Worm (Caenorhabditis elegans) whole organism, late embryonic: ENCODE results near the gene dylt-3.

Source experiments
- C08G9.2 ChIP-seq: sonication (generic microtip); optimal IDR thresholded peaks from 2 replicates; lab custom pipeline; 2016; ENCODE audit warnings: mild to moderate bottlenecking, missing genetic modification characterization, moderate library complexity, missing compliant biosample characterization
- C38D4.7 ChIP-seq: fragments of 200-800 bp; sonication (Bioruptor generic); optimal IDR thresholded peaks from 2 replicates; lab custom pipeline; 2018; ENCODE audit warnings: mild to moderate bottlenecking, missing genetic modification characterization, moderate library complexity, missing compliant biosample characterization
- F13H6.1 ChIP-seq: sonication (generic microtip); optimal IDR thresholded peaks from 2 replicates; lab custom pipeline; 2016; ENCODE audit warnings: missing genetic modification characterization, missing compliant biosample characterization
- K09A11.1 ChIP-seq: sonication (generic microtip); optimal IDR thresholded peaks from 2 replicates; lab custom pipeline; 2017; ENCODE audit warnings: antibody characterized with exemption, mild to moderate bottlenecking, missing genetic modification characterization, missing compliant biosample characterization; ENCODE audit not compliant: insufficient read depth
- T23F11.4 ChIP-seq: fragments of 200-800 bp; sonication (Bioruptor generic); optimal IDR thresholded peaks from 2 replicates; lab custom pipeline; 2018; ENCODE audit warnings: mild to moderate bottlenecking, missing genetic modification characterization, missing compliant biosample characterization
- Y22D7AL.16 ChIP-seq: sonication (generic microtip); optimal IDR thresholded peaks from 2 replicates; lab custom pipeline; 2016; ENCODE audit warnings: missing genetic modification characterization, missing compliant biosample characterization
- ahr-1 ChIP-seq: sonication (generic microtip); optimal IDR thresholded peaks from 2 replicates; lab custom pipeline; 2016; ENCODE audit warnings: missing genetic modification characterization, missing compliant biosample characterization
- ama-1 ChIP-seq: fragments of 150-350 bp; optimal IDR thresholded peaks from 2 replicates; lab custom pipeline; 2014
- ceh-14 ChIP-seq: sonication (generic microtip); optimal IDR thresholded peaks from 2 replicates; lab custom pipeline; 2016; ENCODE audit warnings: missing genotype, missing genetic modification characterization, missing compliant biosample characterization
- ceh-18 ChIP-seq: sonication (generic microtip); optimal IDR thresholded peaks from 2 replicates; lab custom pipeline; 2016; ENCODE audit warnings: missing genetic modification characterization, missing compliant biosample characterization
- ceh-2 ChIP-seq: sonication (generic microtip); optimal IDR thresholded peaks from 2 replicates; lab custom pipeline; 2016; ENCODE audit warnings: missing genotype, missing genetic modification characterization, missing compliant biosample characterization
- ceh-22 ChIP-seq: sonication (generic microtip); optimal IDR thresholded peaks from 2 replicates; lab custom pipeline; 2017; ENCODE audit warnings: missing biosample characterization, missing genetic modification characterization
- ceh-31 ChIP-seq: sonication (generic microtip); optimal IDR thresholded peaks from 2 replicates; lab custom pipeline; 2016; ENCODE audit warnings: missing genetic modification characterization, missing compliant biosample characterization
- ceh-45 ChIP-seq: fragments of 200-800 bp; sonication (Bioruptor generic); IDR thresholded peaks from 2 replicates; pipeline ENCODE4 v1.3.6; 2022; ENCODE audit warnings: missing genetic modification reagents, missing genetic modification characterization, missing compliant biosample characterization
- ceh-48 ChIP-seq: sonication (generic microtip); optimal IDR thresholded peaks from 2 replicates; lab custom pipeline; 2016; ENCODE audit warnings: missing genetic modification characterization, inconsistent platforms, missing compliant biosample characterization
- ceh-6 ChIP-seq: fragments of 200-800 bp; sonication (Bioruptor generic); optimal IDR thresholded peaks from 2 replicates; lab custom pipeline; 2018; ENCODE audit warnings: mild to moderate bottlenecking, missing genetic modification characterization, missing compliant biosample characterization
- ceh-9 ChIP-seq: sonication (generic microtip); optimal IDR thresholded peaks from 2 replicates; lab custom pipeline; 2016; ENCODE audit warnings: mild to moderate bottlenecking, missing genetic modification characterization, inconsistent platforms, missing compliant biosample characterization
- elt-2 ChIP-seq: sonication (generic microtip); optimal IDR thresholded peaks from 2 replicates; lab custom pipeline; 2016; ENCODE audit warnings: missing genetic modification reagents, missing genetic modification characterization, missing compliant biosample characterization
- elt-4 ChIP-seq: sonication (generic microtip); optimal IDR thresholded peaks from 2 replicates; lab custom pipeline; 2016; ENCODE audit warnings: missing genetic modification characterization, missing compliant biosample characterization
- ets-4 ChIP-seq: sonication (generic microtip); optimal IDR thresholded peaks from 2 replicates; lab custom pipeline; 2016; ENCODE audit warnings: missing genetic modification characterization, missing compliant biosample characterization
- eyg-1 ChIP-seq: sonication (generic microtip); optimal IDR thresholded peaks from 2 replicates; lab custom pipeline; 2016; ENCODE audit warnings: missing genotype, missing genetic modification characterization, missing compliant biosample characterization
- fkh-10 ChIP-seq: fragments of 150-350 bp; optimal IDR thresholded peaks from 2 replicates; lab custom pipeline; 2014; ENCODE audit warnings: missing biosample characterization, missing genetic modification reagents, missing genetic modification characterization
- gmeb-2 ChIP-seq: sonication (generic microtip); optimal IDR thresholded peaks from 2 replicates; lab custom pipeline; 2016; ENCODE audit warnings: missing genetic modification characterization, inconsistent platforms, missing compliant biosample characterization
- hlh-13 ChIP-seq: fragments of 200-800 bp; sonication (Bioruptor generic); optimal IDR thresholded peaks from 2 replicates; lab custom pipeline; 2018; ENCODE audit warnings: mild to moderate bottlenecking, missing genetic modification characterization, missing compliant biosample characterization
- hlh-15 ChIP-seq: sonication (generic microtip); optimal IDR thresholded peaks from 2 replicates; lab custom pipeline; 2016; ENCODE audit warnings: missing genetic modification characterization, missing compliant biosample characterization
- hlh-6 ChIP-seq: sonication (generic microtip); optimal IDR thresholded peaks from 2 replicates; lab custom pipeline; 2016; ENCODE audit warnings: missing genotype, missing genetic modification characterization, missing compliant biosample characterization
- lin-11 ChIP-seq: fragments of 200-800 bp; sonication (Bioruptor generic); optimal IDR thresholded peaks from 2 replicates; lab custom pipeline; 2018; ENCODE audit warnings: mild to moderate bottlenecking, missing genetic modification characterization, missing compliant biosample characterization
- mec-3 ChIP-seq: sonication (generic microtip); optimal IDR thresholded peaks from 2 replicates; lab custom pipeline; 2016; ENCODE audit warnings: borderline replicate concordance, missing genetic modification characterization, missing compliant biosample characterization
- nhr-232 ChIP-seq: sonication (generic microtip); optimal IDR thresholded peaks from 2 replicates; lab custom pipeline; 2016; ENCODE audit warnings: missing genetic modification characterization, missing compliant biosample characterization
- odd-2 ChIP-seq: sonication (generic microtip); optimal IDR thresholded peaks from 2 replicates; lab custom pipeline; 2017; ENCODE audit warnings: antibody characterized with exemption, mild to moderate bottlenecking, missing genetic modification characterization, missing compliant biosample characterization
- pag-3 ChIP-seq: sonication (generic microtip); optimal IDR thresholded peaks from 2 replicates; lab custom pipeline; 2016; ENCODE audit warnings: missing compliant biosample characterization, missing genetic modification characterization, borderline replicate concordance
- pat-9 ChIP-seq: fragments of 200-800 bp; sonication (Bioruptor generic); optimal IDR thresholded peaks from 2 replicates; lab custom pipeline; 2018; ENCODE audit warnings: mild to moderate bottlenecking, missing genetic modification characterization, moderate library complexity, missing compliant biosample characterization
- pax-1 ChIP-seq: fragments of 150-350 bp; optimal IDR thresholded peaks from 2 replicates; lab custom pipeline; 2014; ENCODE audit warnings: missing biosample characterization, missing genetic modification characterization
- pha-4 ChIP-seq: fragments of 150-350 bp; optimal IDR thresholded peaks from 2 replicates; lab custom pipeline; 2018; ENCODE audit warnings: missing biosample characterization, missing genetic modification reagents, missing genetic modification characterization
- pqm-1 ChIP-seq: sonication (generic microtip); optimal IDR thresholded peaks from 2 replicates; lab custom pipeline; 2016; ENCODE audit warnings: missing genetic modification characterization, missing compliant biosample characterization
- ref-2 ChIP-seq: sonication (generic microtip); optimal IDR thresholded peaks from 2 replicates; lab custom pipeline; 2016; ENCODE audit warnings: missing genetic modification characterization, missing compliant biosample characterization
- rnt-1 ChIP-seq: sonication (generic microtip); optimal IDR thresholded peaks from 2 replicates; lab custom pipeline; 2016; ENCODE audit warnings: missing genetic modification characterization, missing compliant biosample characterization
- sdc-2 ChIP-seq: sonication (generic microtip); optimal IDR thresholded peaks from 2 replicates; lab custom pipeline; 2016; ENCODE audit warnings: missing genotype, missing genetic modification characterization, missing compliant biosample characterization
- sox-4 ChIP-seq: sonication (generic microtip); optimal IDR thresholded peaks from 2 replicates; lab custom pipeline; 2017; ENCODE audit warnings: mild to moderate bottlenecking, missing genetic modification characterization, inconsistent platforms, missing compliant biosample characterization
- tbx-2 ChIP-seq: sonication (generic microtip); optimal IDR thresholded peaks from 2 replicates; lab custom pipeline; 2016; ENCODE audit warnings: missing genetic modification characterization, missing compliant biosample characterization
- tbx-7 ChIP-seq: sonication (generic microtip); optimal IDR thresholded peaks from 2 replicates; lab custom pipeline; 2016; ENCODE audit warnings: missing genotype, missing genetic modification characterization, missing compliant biosample characterization
- unc-42 ChIP-seq: sonication (generic microtip); optimal IDR thresholded peaks from 2 replicates; lab custom pipeline; 2016; ENCODE audit warnings: missing genotype, missing genetic modification characterization, missing compliant biosample characterization
- unc-55 ChIP-seq: sonication (generic microtip); optimal IDR thresholded peaks from 2 replicates; lab custom pipeline; 2017; ENCODE audit warnings: missing biosample characterization, missing genetic modification reagents, missing genetic modification characterization
- unc-86 ChIP-seq: sonication (generic microtip); optimal IDR thresholded peaks from 2 replicates; lab custom pipeline; 2016; ENCODE audit warnings: missing genetic modification characterization, missing compliant biosample characterization
- zip-5 ChIP-seq: sonication (generic microtip); optimal IDR thresholded peaks from 2 replicates; lab custom pipeline; 2016; ENCODE audit warnings: missing genetic modification characterization, missing compliant biosample characterization
- ztf-16 ChIP-seq: sonication (generic microtip); optimal IDR thresholded peaks from 2 replicates; lab custom pipeline; 2017; ENCODE audit warnings: missing genetic modification characterization, missing compliant biosample characterization

dylt-3 gene

ce11 chrII:8177095-8177494 is 4.4 kb upstream of the dylt-3 start, which contains the start of gene acr-14:
acr-14 (minus strand) TSS chrII:8177195.
- TF ChIP-seq tbx-2 (tag; lab: Kevin White, UChicago): no peak
- no peak for TF ChIP-seq pqm-1 (tag; lab: Kevin White, UChicago)
- TF ChIP-seq ceh-2 (tag; lab: Kevin White, UChicago): no peak
- no peak for TF ChIP-seq hlh-15
- no peak for TF ChIP-seq ceh-6 (GFP tag; lab: Kevin White, UChicago)
- TF ChIP-seq C08G9.2 (tag; lab: Kevin White, UChicago): no peak
- TF ChIP-seq ceh-9 (tag; lab: Kevin White, UChicago): no peak
- no peak for TF ChIP-seq sox-4 (tag; lab: Kevin White, UChicago)
- TF ChIP-seq ceh-14: no peak
- no peak for TF ChIP-seq ets-4 (tag; lab: Kevin White, UChicago)
- no peak for TF ChIP-seq ref-2
- no peak for TF ChIP-seq gmeb-2 (tag; lab: Kevin White, UChicago)
- TF ChIP-seq hlh-13 (GFP tag; lab: Kevin White, UChicago): no peak
- TF ChIP-seq tbx-7 (tag; lab: Kevin White, UChicago): no peak
- no peak for TF ChIP-seq nhr-232 (tag; lab: Kevin White, UChicago)
- TF ChIP-seq Y22D7AL.16 (tag; lab: Kevin White, UChicago): no peak
- no peak for TF ChIP-seq C38D4.7 (GFP tag; lab: Kevin White, UChicago)

- no peak for TF ChIP-seq ceh-45 (GFP tag; lab: Robert Waterston, UW)
- TF ChIP-seq nhr-232 (tag; lab: Kevin White, UChicago): no peak
- no peak for TF ChIP-seq ceh-31
- TF ChIP-seq rnt-1: no peak
- TF ChIP-seq pat-9 (tag; lab: Kevin White, UChicago): no peak
- no peak for TF ChIP-seq elt-2 (tag; lab: Kevin White, UChicago)
- TF ChIP-seq gmeb-2 (tag; lab: Kevin White, UChicago): no peak
- no peak for TF ChIP-seq ceh-48 (tag; lab: Kevin White, UChicago)
- no peak for TF ChIP-seq eyg-1 (tag; lab: Kevin White, UChicago)
- no peak for TF ChIP-seq sox-4 (tag; lab: Kevin White, UChicago)
- TF ChIP-seq sdc-2 (tag; lab: Kevin White, UChicago): no peak
- no peak for TF ChIP-seq ama-1
- no peak for TF ChIP-seq unc-42 (tag; lab: Kevin White, UChicago)
- TF ChIP-seq mec-3 (tag; lab: Kevin White, UChicago): no peak
- TF ChIP-seq ceh-9 (tag; lab: Kevin White, UChicago): no peak
- TF ChIP-seq ets-4 (tag; lab: Kevin White, UChicago): no peak
- no peak for TF ChIP-seq lin-11
Measured at ce11 chrII:8178614-8179013, 2.9 kb upstream of the dylt-3 start.

ce11 chrII:8180281-8180680 is 1.3 kb upstream of the dylt-3 start, which contains the start of gene T05C12.4:
T05C12.4 (minus strand) TSS chrII:8180381.
- TF ChIP-seq ceh-18 (no peak), hlh-15 (no peak), elt-2 (tag; lab: Kevin White, UChicago) (no peak), hlh-6 (no peak), T23F11.4 (GFP tag; lab: Kevin White, UChicago) (no peak), rnt-1 (no peak), fkh-10 (GFP tag; lab: Kevin White, UChicago) (no peak), ztf-16 (tag; lab: Kevin White, UChicago) (no peak), pax-1 (tag; lab: Kevin White, UChicago) (no peak)

- TF ChIP-seq pat-9 (tag; lab: Kevin White, UChicago): no peak
- no peak for TF ChIP-seq pag-3 (tag; lab: Kevin White, UChicago)
- TF ChIP-seq F13H6.1 (tag; lab: Kevin White, UChicago): peak; percentile 5
- TF ChIP-seq ceh-6 (GFP tag; lab: Kevin White, UChicago): no peak
- TF ChIP-seq unc-86 (tag; lab: Kevin White, UChicago): peak; percentile 66
- peak; percentile 0 for TF ChIP-seq K09A11.1 (tag; lab: Kevin White, UChicago)
- TF ChIP-seq elt-4: no peak
- peak; percentile 80 for TF ChIP-seq ceh-14
- no peak for TF ChIP-seq pha-4
- TF ChIP-seq ama-1: no peak
- no peak for TF ChIP-seq zip-5 (tag; lab: Kevin White, UChicago)
- TF ChIP-seq unc-42 (tag; lab: Kevin White, UChicago): peak; percentile 84
- TF ChIP-seq elt-2 (tag; lab: Kevin White, UChicago): peak; percentile 59
- TF ChIP-seq ceh-18: peak; percentile 92
- no peak for TF ChIP-seq T23F11.4 (GFP tag; lab: Kevin White, UChicago)
- TF ChIP-seq lin-11: no peak
- TF ChIP-seq ceh-2 (tag; lab: Kevin White, UChicago): no peak
- TF ChIP-seq ceh-45 (GFP tag; lab: Robert Waterston, UW): no peak
- TF ChIP-seq sdc-2 (tag; lab: Kevin White, UChicago): no peak
- no peak for TF ChIP-seq ahr-1 (tag; lab: Kevin White, UChicago)
- no peak for TF ChIP-seq ceh-22 (tag; lab: Kevin White, UChicago)
- TF ChIP-seq unc-55 (GFP tag; lab: Kevin White, UChicago): peak; percentile 86
- no peak for TF ChIP-seq odd-2 (tag; lab: Kevin White, UChicago)
Measured at ce11 chrII:8185016-8185493, 3.5 kb downstream of the dylt-3 start, which contains the start of the genes mig-5 and cct-1. mig-5 (minus strand) TSS chrII:8185023. cct-1 (plus strand) TSS chrII:8185443.
